Fruit fly (Drosophila melanogaster): ENCODE measurements around the gene GILT1.

Gene GILT1

dm6 chr3R:13382656-13383142, 19.0 kb downstream of the GILT1 start:
- TF ChIP-seq CG7101 (tag; optimal IDR thresholded peaks at IDR 0.05) (peak; percentile 23), CG33017 (tag; optimal IDR thresholded peaks at IDR 0.05) (peak; percentile 31), CG7045 (GFP tag; optimal IDR thresholded peaks at IDR 0.05) (no peak), CG1620 (GFP tag; optimal IDR thresholded peaks at IDR 0.05) (no peak), toe (GFP tag; optimal IDR thresholded peaks at IDR 0.05) (no peak), Clk (GFP tag; optimal IDR thresholded peaks at IDR 0.05) (no peak), pad (GFP tag; optimal IDR thresholded peaks at IDR 0.05) (peak; percentile 92), CG12768 (GFP tag; optimal IDR thresholded peaks at IDR 0.05) (peak; percentile 21), CG11617 (GFP tag; optimal IDR thresholded peaks at IDR 0.05) (peak; percentile 50), kay (GFP tag; ENCODE audit: borderline replicate concordance) (peak; percentile 93), CG14711 (tag; optimal IDR thresholded peaks at IDR 0.05) (peak; percentile 22), bab1 (GFP tag; optimal IDR thresholded peaks at IDR 0.05) (peak; percentile 3), CG5204 (GFP tag; optimal IDR thresholded peaks at IDR 0.05) (no peak), Crg-1 (GFP tag; optimal IDR thresholded peaks at IDR 0.05) (no peak), tj (GFP tag; optimal IDR thresholded peaks at IDR 0.05) (no peak), cnc (optimal IDR thresholded peaks at IDR 0.05) (no peak), Mnt (GFP tag; optimal IDR thresholded peaks at IDR 0.05) (peak; percentile 86), Hr96 (GFP tag; optimal IDR thresholded peaks at IDR 0.05) (no peak), cic (GFP tag; optimal IDR thresholded peaks at IDR 0.05) (peak; percentile 32), ovo (GFP tag; optimal IDR thresholded peaks at IDR 0.05) (peak; percentile 15)

- TF ChIP-seq CG11617 (GFP tag; optimal IDR thresholded peaks at IDR 0.05) (peak; percentile 39), bab1 (GFP tag; optimal IDR thresholded peaks at IDR 0.05) (peak; percentile 66), pad (GFP tag; optimal IDR thresholded peaks at IDR 0.05) (peak; percentile 25), kay (GFP tag; ENCODE audit: borderline replicate concordance) (no peak), Clk (GFP tag; optimal IDR thresholded peaks at IDR 0.05) (peak; percentile 56), CG5204 (GFP tag; optimal IDR thresholded peaks at IDR 0.05) (peak; percentile 82), CG14711 (tag; optimal IDR thresholded peaks at IDR 0.05) (peak; percentile 92), Mnt (GFP tag; optimal IDR thresholded peaks at IDR 0.05) (peak; percentile 30), cnc (optimal IDR thresholded peaks at IDR 0.05) (no peak), cic (GFP tag; optimal IDR thresholded peaks at IDR 0.05) (no peak), CG12768 (GFP tag; optimal IDR thresholded peaks at IDR 0.05) (peak; percentile 39), CG33017 (tag; optimal IDR thresholded peaks at IDR 0.05) (peak; percentile 34), CG7045 (GFP tag; optimal IDR thresholded peaks at IDR 0.05) (peak; percentile 47), toe (GFP tag; optimal IDR thresholded peaks at IDR 0.05) (peak; percentile 80), CG1620 (GFP tag; optimal IDR thresholded peaks at IDR 0.05) (peak; percentile 71), Crg-1 (GFP tag; optimal IDR thresholded peaks at IDR 0.05) (peak; percentile 63), ovo (GFP tag; optimal IDR thresholded peaks at IDR 0.05) (peak; percentile 37), tj (GFP tag; optimal IDR thresholded peaks at IDR 0.05) (peak; percentile 40), Hr96 (GFP tag; optimal IDR thresholded peaks at IDR 0.05) (no peak), CG7101 (tag; optimal IDR thresholded peaks at IDR 0.05) (peak; percentile 68)
Observed at dm6 chr3R:13381744-13382435, 19.8 kb downstream of the GILT1 start, which contains the start of the genes mRpS21 and Droj2. mRpS21 (minus strand) TSS chr3R:13381809. Droj2 (plus strand) TSS chr3R:13382106.

- no peak for TF ChIP-seq pad (GFP tag; optimal IDR thresholded peaks at IDR 0.05)
- no peak for TF ChIP-seq CG14711 (tag; optimal IDR thresholded peaks at IDR 0.05)
- no peak for TF ChIP-seq bab1 (GFP tag; optimal IDR thresholded peaks at IDR 0.05)
- no peak for TF ChIP-seq CG1620 (GFP tag; optimal IDR thresholded peaks at IDR 0.05)
- no peak for TF ChIP-seq CG5204 (GFP tag; optimal IDR thresholded peaks at IDR 0.05)
- no peak for TF ChIP-seq CG11617 (GFP tag; optimal IDR thresholded peaks at IDR 0.05)
- no peak for TF ChIP-seq Hr96 (GFP tag; optimal IDR thresholded peaks at IDR 0.05)
- no peak for TF ChIP-seq ovo (GFP tag; optimal IDR thresholded peaks at IDR 0.05)
- TF ChIP-seq toe (GFP tag; optimal IDR thresholded peaks at IDR 0.05): no peak
- no peak for TF ChIP-seq tj (GFP tag; optimal IDR thresholded peaks at IDR 0.05)
- no peak for TF ChIP-seq kay (GFP tag; ENCODE audit: borderline replicate concordance)
- TF ChIP-seq CG7101 (tag; optimal IDR thresholded peaks at IDR 0.05): no peak
- no peak for TF ChIP-seq CG12768 (GFP tag; optimal IDR thresholded peaks at IDR 0.05)
- TF ChIP-seq cic (GFP tag; optimal IDR thresholded peaks at IDR 0.05): no peak
Observed at dm6 chr3R:13379675-13380074, 22.0 kb downstream of the GILT1 start, which contains the start of the genes CG9813 and CG8870. CG9813 (minus strand) TSS chr3R:13379775. CG8870 (plus strand) TSS chr3R:13379842.

- no peak for TF ChIP-seq Mnt (GFP tag; optimal IDR thresholded peaks at IDR 0.05)
- no peak for TF ChIP-seq CG12768 (GFP tag; optimal IDR thresholded peaks at IDR 0.05)
Observed at dm6 chr3R:13374913-13375312, 26.7 kb downstream of the GILT1 start.

- peak; percentile 50 for TF ChIP-seq CG33017 (tag; optimal IDR thresholded peaks at IDR 0.05)
- TF ChIP-seq CG11617 (GFP tag; optimal IDR thresholded peaks at IDR 0.05): peak; percentile 3
- TF ChIP-seq pad (GFP tag; optimal IDR thresholded peaks at IDR 0.05): no peak
- TF ChIP-seq Hr96 (GFP tag; optimal IDR thresholded peaks at IDR 0.05): no peak
- TF ChIP-seq Crg-1 (GFP tag; optimal IDR thresholded peaks at IDR 0.05): no peak
- peak; percentile 19 for TF ChIP-seq CG7101 (tag; optimal IDR thresholded peaks at IDR 0.05)
- no peak for TF ChIP-seq bab1 (GFP tag; optimal IDR thresholded peaks at IDR 0.05)
- TF ChIP-seq ovo (GFP tag; optimal IDR thresholded peaks at IDR 0.05): no peak
- TF ChIP-seq Clk (GFP tag; optimal IDR thresholded peaks at IDR 0.05): no peak
- TF ChIP-seq CG7045 (GFP tag; optimal IDR thresholded peaks at IDR 0.05): no peak
- TF ChIP-seq CG14711 (tag; optimal IDR thresholded peaks at IDR 0.05): no peak
- no peak for TF ChIP-seq toe (GFP tag; optimal IDR thresholded peaks at IDR 0.05)
Observed at dm6 chr3R:13371840-13372680, 29.6 kb downstream of the GILT1 start, which contains the start of the genes Lip3 and CG34309. Lip3 (minus strand) TSS chr3R:13371904. CG34309 (plus strand) TSS chr3R:13372630.

Data from whole organism, adult.